Fruit fly (Drosophila melanogaster): ENCODE measurements around the gene CG43736.

CG43736 gene

dm6 chrX:6862521-6863288, 983 bp upstream of the CG43736 start (continued):
- no peak for TF ChIP-seq bsh (GFP tag; optimal IDR thresholded peaks at IDR 0.05)
- no peak for TF ChIP-seq luna (GFP tag; optimal IDR thresholded peaks at IDR 0.05)
- no peak for TF ChIP-seq caup (GFP tag; optimal IDR thresholded peaks at IDR 0.05; ENCODE audit: severe bottlenecking)
- TF ChIP-seq cas (GFP tag; IDR thresholded peaks at IDR 0.05): no peak
- TF ChIP-seq pita (GFP tag; optimal IDR thresholded peaks at IDR 0.05): no peak
- TF ChIP-seq pfk (GFP tag; optimal IDR thresholded peaks at IDR 0.05): peak; percentile 70
- peak; percentile 49 for TF ChIP-seq mirr (GFP tag; optimal IDR thresholded peaks at IDR 0.05)
- peak; percentile 49; the same call in 1 of the 2 replicates for TF ChIP-seq CG10321 (GFP tag; IDR thresholded peaks at IDR 0.05)

DNA sequence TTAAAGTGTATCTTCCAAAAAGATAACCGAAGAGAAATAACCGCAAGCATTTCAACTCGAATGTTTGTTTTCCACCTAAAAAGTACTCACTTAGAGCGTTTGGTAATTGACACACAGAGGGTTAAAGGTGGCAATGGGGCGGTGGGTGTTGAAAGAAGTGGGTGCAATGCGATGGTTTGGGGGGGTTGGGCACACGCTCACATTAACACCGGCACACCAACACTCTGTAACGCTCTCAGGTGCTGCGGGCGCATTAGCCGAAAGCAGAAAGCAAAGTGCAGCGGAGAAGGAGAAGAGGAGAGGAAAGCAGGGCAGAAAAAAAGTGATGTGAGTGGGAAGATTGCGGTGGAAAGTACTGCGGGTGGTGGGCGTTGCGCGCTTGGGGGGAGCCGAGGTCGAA, 1.4 kb downstream of the CG43736 start:
- TF ChIP-seq CG15073 (GFP tag; optimal IDR thresholded peaks at IDR 0.05) (no peak), gcm (GFP tag; optimal IDR thresholded peaks at IDR 0.05) (peak; percentile 30), CHES-1-like (GFP tag; optimal IDR thresholded peaks at IDR 0.05) (no peak), Hr78 (GFP tag; optimal IDR thresholded peaks at IDR 0.05) (peak in 1 of 2 experiments; percentile 66), CG14667 (GFP tag; IDR thresholded peaks at IDR 0.05) (no peak), crc (GFP tag; optimal IDR thresholded peaks at IDR 0.05) (no peak), sr (GFP tag; IDR thresholded peaks at IDR 0.05) (0 out of 3 replicates have a peak, but pooled peaks have one; percentile 44), YL-1 (GFP tag; optimal IDR thresholded peaks at IDR 0.05) (no peak), CG32772 (GFP tag; IDR thresholded peaks at IDR 0.05) (0 out of 2 replicates have a peak, but pooled peaks have one; percentile 9), Eip74EF (GFP tag; optimal IDR thresholded peaks at IDR 0.05) (no peak), crol (GFP tag; IDR thresholded peaks at IDR 0.05) (peak; percentile 80), CG11456 (GFP tag; IDR thresholded peaks at IDR 0.05) (no peak), wek (GFP tag; optimal IDR thresholded peaks at IDR 0.05) (no peak), CG13624 (GFP tag; optimal IDR thresholded peaks at IDR 0.05) (no peak), Optix (GFP tag; IDR thresholded peaks at IDR 0.05) (no peak), Ets65A (GFP tag) (peak; percentile 41), D19A (tag; optimal IDR thresholded peaks at IDR 0.05) (peak; percentile 52), gsb (GFP tag; IDR thresholded peaks at IDR 0.05) (no peak), dmrt99B (tag; optimal IDR thresholded peaks at IDR 0.05) (no peak), E2f1 (GFP tag; IDR thresholded peaks at IDR 0.05) (no peak)

DNA sequence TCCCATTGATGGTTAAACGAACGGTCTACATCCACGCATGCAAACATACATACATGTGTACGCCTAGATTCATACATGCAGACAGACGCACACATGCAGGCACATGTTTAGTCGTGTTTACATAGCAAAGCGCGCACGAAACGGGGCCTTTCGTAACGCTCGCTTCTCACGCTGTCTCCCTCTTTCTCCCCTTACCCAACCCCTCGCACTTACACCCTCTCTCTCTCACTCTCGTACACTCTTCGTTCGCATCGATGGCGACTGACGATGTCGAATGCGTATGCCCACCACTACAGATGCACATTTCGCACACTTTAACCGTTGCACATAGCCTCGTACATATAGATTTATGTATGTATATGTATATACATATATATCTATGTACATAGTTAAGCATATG, 2.4 kb downstream of the CG43736 start:
- TF ChIP-seq Hey (tag; optimal IDR thresholded peaks at IDR 0.05): peak; percentile 56
- no peak for TF ChIP-seq Ada2b (GFP tag; IDR thresholded peaks at IDR 0.05)
- no peak for TF ChIP-seq CG12391 (tag; optimal IDR thresholded peaks at IDR 0.05)
- TF ChIP-seq trem (tag; optimal IDR thresholded peaks at IDR 0.05): peak; percentile 14
- TF ChIP-seq Deaf1 (tag; optimal IDR thresholded peaks at IDR 0.05): peak; percentile 94
- peak; percentile 55 for TF ChIP-seq twi (tag; optimal IDR thresholded peaks at IDR 0.05)
- TF ChIP-seq CG6654 (GFP tag; optimal IDR thresholded peaks at IDR 0.05): no peak
- TF ChIP-seq ci (GFP tag; IDR thresholded peaks at IDR 0.05): peak; percentile 43; the same call in 1 of the 3 replicates
- peak in 1 of 2 experiments; percentile 65 for TF ChIP-seq Pdp1 (GFP tag; optimal IDR thresholded peaks at IDR 0.05)
- no peak for TF ChIP-seq vnd (GFP tag; IDR thresholded peaks at IDR 0.05; ENCODE audit: partially characterized antibody)
- TF ChIP-seq CG10366 (GFP tag; IDR thresholded peaks at IDR 0.05): no peak
- TF ChIP-seq Xbp1 (GFP tag; optimal IDR thresholded peaks at IDR 0.05): no peak
- peak; percentile 22 for TF ChIP-seq nom (GFP tag; optimal IDR thresholded peaks at IDR 0.05)
- no peak for TF ChIP-seq org-1 (GFP tag; optimal IDR thresholded peaks at IDR 0.05)
- no peak for TF ChIP-seq her (GFP tag; optimal IDR thresholded peaks at IDR 0.05)
- no peak for TF ChIP-seq Dbx (GFP tag; IDR thresholded peaks at IDR 0.05)
- no peak for TF ChIP-seq CG10959 (GFP tag; IDR thresholded peaks at IDR 0.05)
- TF ChIP-seq oc (tag; optimal IDR thresholded peaks at IDR 0.05): no peak
- TF ChIP-seq sima (GFP tag; optimal IDR thresholded peaks at IDR 0.05): no peak
- TF ChIP-seq CG9817 (tag; optimal IDR thresholded peaks at IDR 0.05): no peak

All from whole organism, embryonic.